Worm (Caenorhabditis elegans): ENCODE measurements around the gene zhit-2.

zhit-2 gene

DNA sequence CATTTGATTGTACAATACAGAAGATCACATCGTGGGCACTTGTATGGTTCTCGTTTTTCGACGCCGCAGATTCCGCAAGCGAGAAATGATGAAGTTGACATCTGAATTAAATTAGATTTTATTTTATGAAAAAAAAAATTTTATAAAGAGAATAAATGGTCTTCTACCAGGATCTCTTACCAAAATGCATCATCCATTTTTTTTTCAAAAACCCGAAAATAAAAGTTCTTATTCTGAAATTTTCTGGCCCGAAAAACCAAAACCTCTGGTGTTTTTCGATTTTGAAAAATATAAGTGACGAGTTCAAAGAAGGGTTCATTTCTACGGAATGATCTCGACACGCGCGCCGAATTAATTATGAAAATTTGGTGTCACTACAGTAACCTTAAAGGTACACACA, at the start of gene zhit-2:
Gene zhit-2 (minus strand): TSS at position 101 of the 400 bp plus-strand sequence.
- TF ChIP-seq gmeb-1 (tag; optimal IDR thresholded peaks at IDR 0.05) (no peak), fos-1 (tag; optimal IDR thresholded peaks at IDR 0.05) (no peak), lin-13 (GFP tag; optimal IDR thresholded peaks at IDR 0.05) (no peak), elt-1 (tag; optimal IDR thresholded peaks at IDR 0.05) (no peak), Y55F3AM.14 (GFP tag; optimal IDR thresholded peaks at IDR 0.05) (no peak), crh-2 (tag; optimal IDR thresholded peaks at IDR 0.05) (no peak), ztf-11 (tag; optimal IDR thresholded peaks at IDR 0.05) (no peak)

DNA sequence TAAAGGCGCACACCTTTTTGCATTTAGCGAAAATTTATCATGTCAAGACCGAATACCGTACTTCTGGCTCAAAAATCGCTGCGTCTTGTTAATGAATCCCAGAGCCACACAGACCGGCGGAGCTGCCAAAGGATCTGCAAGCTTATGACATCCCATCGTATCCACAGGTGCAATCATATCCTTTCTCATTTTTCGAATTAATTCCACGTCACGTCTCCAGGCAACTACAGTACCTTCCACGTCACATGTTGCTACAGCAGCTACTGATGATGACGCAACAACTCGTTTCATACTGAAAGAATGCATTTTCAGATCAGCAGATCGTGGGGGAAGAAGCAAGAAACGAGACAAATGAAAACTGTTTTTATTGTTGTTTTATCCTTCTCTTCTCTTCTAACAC, 48.9 kb upstream of the zhit-2 start, which contains the start of gene R10E4.6:
Gene R10E4.6 (plus strand): TSS at position 301 of the 400 bp plus-strand sequence.
- TF ChIP-seq ceh-82 (tag; optimal IDR thresholded peaks at IDR 0.05) (no peak), R02D3.7 (tag; optimal IDR thresholded peaks at IDR 0.05) (no peak), dmd-4 (tag; optimal IDR thresholded peaks at IDR 0.05) (no peak)

DNA sequence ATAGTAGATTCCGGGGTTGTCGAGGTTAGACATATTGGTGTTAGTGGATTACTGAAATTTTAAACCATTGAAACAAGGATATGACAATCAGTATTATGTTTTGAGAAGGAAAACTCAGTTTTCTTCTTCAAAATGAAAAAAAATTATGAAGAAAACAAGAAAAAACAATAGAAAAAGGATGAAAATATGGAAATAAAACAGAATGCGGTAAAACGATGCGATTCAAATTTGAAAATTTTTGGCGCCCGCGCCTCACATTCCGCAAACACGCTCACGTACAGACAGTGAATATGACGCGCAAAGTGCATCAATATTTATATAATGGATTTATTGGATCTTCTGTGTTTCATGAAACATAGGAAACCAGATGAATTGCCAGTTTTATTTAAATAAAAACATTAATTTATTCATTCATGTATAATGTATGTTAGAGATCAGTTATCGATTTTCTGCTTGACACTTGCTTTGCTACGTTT, 47.1 kb upstream of the zhit-2 start, which contains the start of gene mcm-5:
Gene mcm-5 (minus strand): TSS at position 51 of the 476 bp plus-strand sequence.
- TF ChIP-seq unc-55 (GFP tag; optimal IDR thresholded peaks at IDR 0.05) (peak; percentile 70), ztf-4 (tag; optimal IDR thresholded peaks at IDR 0.05) (no peak), nhr-237 (tag; optimal IDR thresholded peaks at IDR 0.05) (no peak), ZK546.5 (tag; optimal IDR thresholded peaks at IDR 0.05) (no peak), lin-13 (GFP tag; optimal IDR thresholded peaks at IDR 0.05) (no peak), crh-2 (tag; optimal IDR thresholded peaks at IDR 0.05) (peak; percentile 8), R02D3.7 (tag; optimal IDR thresholded peaks at IDR 0.05) (no peak), lsy-2 (tag; optimal IDR thresholded peaks at IDR 0.05) (peak in 1 of 2 experiments; percentile 48), unc-39 (tag; optimal IDR thresholded peaks at IDR 0.05) (no peak), gmeb-1 (tag; optimal IDR thresholded peaks at IDR 0.05) (peak; percentile 70), C34F6.9 (tag; optimal IDR thresholded peaks at IDR 0.05) (peak; percentile 66), elt-3 (tag; optimal IDR thresholded peaks at IDR 0.05) (no peak), lin-39 (tag; optimal IDR thresholded peaks at IDR 0.05) (no peak)

ce11 chrIII:4289952-4290351, 45.8 kb upstream of the zhit-2 start:
- TF ChIP-seq unc-39 (tag; optimal IDR thresholded peaks at IDR 0.05) (no peak), lin-11 (tag; optimal IDR thresholded peaks at IDR 0.05) (no peak), lin-13 (GFP tag; optimal IDR thresholded peaks at IDR 0.05) (no peak), nhr-12 (tag; optimal IDR thresholded peaks at IDR 0.05) (no peak), crh-2 (tag; optimal IDR thresholded peaks at IDR 0.05) (no peak), Y55F3AM.14 (GFP tag; optimal IDR thresholded peaks at IDR 0.05) (no peak), gmeb-1 (tag; optimal IDR thresholded peaks at IDR 0.05) (no peak), sem-4 (tag; optimal IDR thresholded peaks at IDR 0.05) (no peak), mdl-1 (tag; optimal IDR thresholded peaks at IDR 0.05) (no peak), F13H6.1 (tag; optimal IDR thresholded peaks at IDR 0.05) (no peak), nhr-77 (tag; optimal IDR thresholded peaks at IDR 0.05) (no peak), alr-1 (tag; optimal IDR thresholded peaks at IDR 0.05) (no peak), ceh-82 (tag; optimal IDR thresholded peaks at IDR 0.05) (no peak), sma-9 (GFP tag; optimal IDR thresholded peaks at IDR 0.05) (no peak), sma-9 (tag; optimal IDR thresholded peaks at IDR 0.05) (no peak), ZK546.5 (tag; optimal IDR thresholded peaks at IDR 0.05) (no peak), ceh-16 (tag; optimal IDR thresholded peaks at IDR 0.05) (no peak), nhr-25 (tag; optimal IDR thresholded peaks at IDR 0.05) (no peak)

DNA sequence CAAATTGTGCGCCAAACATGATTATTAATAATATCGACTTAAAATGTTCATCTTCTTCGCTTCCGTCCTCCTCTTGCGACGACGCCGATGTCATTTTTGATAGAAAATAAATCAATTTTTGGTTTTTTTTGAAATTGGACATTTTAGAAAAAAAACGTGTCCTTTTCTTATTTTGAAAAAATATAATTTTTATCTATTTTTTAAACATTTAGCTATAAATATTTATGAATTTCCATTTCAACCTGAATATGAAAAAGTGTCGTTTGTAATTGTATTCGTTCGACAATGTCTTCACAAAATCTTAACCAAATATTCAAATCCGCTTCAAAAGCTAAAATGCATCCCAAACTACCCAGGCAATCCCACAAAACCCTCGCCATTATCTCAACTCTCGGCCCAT, 43.2 kb upstream of the zhit-2 start, which contains the start of gene R10E4.3:
Gene R10E4.3 (minus strand): TSS at position 101 of the 400 bp plus-strand sequence.
- TF ChIP-seq mab-5 (tag; optimal IDR thresholded peaks at IDR 0.05) (no peak), zag-1 (tag; optimal IDR thresholded peaks at IDR 0.05) (no peak), ztf-1 (GFP tag; conservative IDR thresholded peaks at IDR 0.05) (no peak), F13H6.1 (tag; optimal IDR thresholded peaks at IDR 0.05) (no peak), nhr-10 (tag; optimal IDR thresholded peaks at IDR 0.05) (no peak), ZK546.5 (tag; optimal IDR thresholded peaks at IDR 0.05) (no peak), aly-2 (tag; optimal IDR thresholded peaks at IDR 0.05) (no peak), mdl-1 (tag; optimal IDR thresholded peaks at IDR 0.05) (no peak)

Measured in whole organism, L2 larva.